Worm (Caenorhabditis elegans): Measurements from ENCODE around the gene gcy-6.

The gcy-6 gene

ce11 chrV:10355773-10356335, 42.0 kb upstream of the gcy-6 start, which contains the start of gene sluh-7 (continued):
- TF ChIP-seq fkh-10 (GFP tag; optimal IDR thresholded peaks at IDR 0.05): no peak
- peak; percentile 84 for TF ChIP-seq swsn-7 (tag; optimal IDR thresholded peaks at IDR 0.05)
- peak; percentile 72 for TF ChIP-seq lin-13 (GFP tag; optimal IDR thresholded peaks at IDR 0.05)
- TF ChIP-seq nhr-11 (tag; optimal IDR thresholded peaks at IDR 0.05): peak; percentile 28
- no peak for TF ChIP-seq nhr-12 (tag; optimal IDR thresholded peaks at IDR 0.05)
- no peak for TF ChIP-seq hpl-2 (GFP tag; optimal IDR thresholded peaks at IDR 0.05)
- peak; percentile 77 for TF ChIP-seq Y116A8C.19 (tag; optimal IDR thresholded peaks at IDR 0.05; ENCODE audit: borderline replicate concordance)
- peak; percentile 3 for TF ChIP-seq hlh-4 (tag; optimal IDR thresholded peaks at IDR 0.05)
- TF ChIP-seq fkh-8 (tag; optimal IDR thresholded peaks at IDR 0.05): peak; percentile 78
- TF ChIP-seq unc-62 (GFP tag; optimal IDR thresholded peaks at IDR 0.05): no peak
- peak in 2 of 6 experiments; percentile 54 to 71 for TF ChIP-seq elt-3 (tag; optimal IDR thresholded peaks at IDR 0.05)
- TF ChIP-seq irx-1 (tag; optimal IDR thresholded peaks at IDR 0.05): peak; percentile 95
- peak; percentile 96 for TF ChIP-seq ceh-90 (tag; optimal IDR thresholded peaks at IDR 0.05)
- peak; percentile 60 for TF ChIP-seq vab-15 (tag; optimal IDR thresholded peaks at IDR 0.05)
- peak; percentile 91 for TF ChIP-seq dsc-1 (tag; optimal IDR thresholded peaks at IDR 0.05)
- TF ChIP-seq tbx-2 (tag; optimal IDR thresholded peaks at IDR 0.05): peak; percentile 91
- peak; percentile 82 for TF ChIP-seq unc-86 (tag; optimal IDR thresholded peaks at IDR 0.05)
- TF ChIP-seq egl-13 (tag; optimal IDR thresholded peaks at IDR 0.05): peak; percentile 91
- TF ChIP-seq nhr-19 (GFP tag; conservative IDR thresholded peaks at IDR 0.05): peak; percentile 87
- no peak for TF ChIP-seq ceh-8 (GFP tag; optimal IDR thresholded peaks at IDR 0.05)
- TF ChIP-seq lin-35 (GFP tag; optimal IDR thresholded peaks at IDR 0.05): peak; percentile 94 to 97
- TF ChIP-seq nhr-47 (tag; optimal IDR thresholded peaks at IDR 0.05): peak; percentile 93
- TF ChIP-seq nhr-76 (tag; optimal IDR thresholded peaks at IDR 0.05): no peak
- no peak for TF ChIP-seq egl-27 (tag; optimal IDR thresholded peaks at IDR 0.05)
- peak; percentile 94 for TF ChIP-seq nhr-71 (tag; optimal IDR thresholded peaks at IDR 0.05)
- TF ChIP-seq nhr-20 (tag; optimal IDR thresholded peaks at IDR 0.05): peak; percentile 88
- TF ChIP-seq hlh-17 (GFP tag; optimal IDR thresholded peaks at IDR 0.05; ENCODE audit: borderline replicate concordance): no peak
- TF ChIP-seq unc-30 (tag; optimal IDR thresholded peaks at IDR 0.05): peak; percentile 22
- TF ChIP-seq F16B12.6 (tag; optimal IDR thresholded peaks at IDR 0.05): peak; percentile 6
- TF ChIP-seq elt-2 (tag; optimal IDR thresholded peaks at IDR 0.05): peak; percentile 65
- TF ChIP-seq nhr-90 (tag; optimal IDR thresholded peaks at IDR 0.05; ENCODE audit: poor library complexity): peak; percentile 97
- peak; percentile 69 to 78 (median 74) for TF ChIP-seq ceh-82 (tag; optimal IDR thresholded peaks at IDR 0.05)
- peak; percentile 99 for TF ChIP-seq rnt-1 (tag; optimal IDR thresholded peaks at IDR 0.05)
- peak; percentile 67 for TF ChIP-seq grh-1 (GFP tag; IDR thresholded peaks at IDR 0.05)
- peak; percentile 63 for TF ChIP-seq sup-37 (GFP tag; optimal IDR thresholded peaks at IDR 0.05)
- TF ChIP-seq tlp-1 (tag; optimal IDR thresholded peaks at IDR 0.05): no peak
- peak in 1 of 2 experiments; percentile 96 for TF ChIP-seq ztf-11 (tag; optimal IDR thresholded peaks at IDR 0.05)
- TF ChIP-seq efl-3 (GFP tag; optimal IDR thresholded peaks at IDR 0.05): peak; percentile 11
- TF ChIP-seq snpc-4 (tag; optimal IDR thresholded peaks at IDR 0.05): peak; percentile 26
- TF ChIP-seq xbp-1 (tag; optimal IDR thresholded peaks at IDR 0.05): peak; percentile 89
- peak; percentile 44 for TF ChIP-seq fos-1 (tag; optimal IDR thresholded peaks at IDR 0.05)
- TF ChIP-seq C34B4.2 (tag; optimal IDR thresholded peaks at IDR 0.05): no peak
- peak; percentile 69 for TF ChIP-seq ceh-88 (GFP tag; IDR thresholded peaks at IDR 0.05)
- TF ChIP-seq pag-3 (tag; optimal IDR thresholded peaks at IDR 0.05; ENCODE audit: borderline replicate concordance, insufficient read depth): no peak
- peak; percentile 20 for TF ChIP-seq zip-4 (GFP tag; optimal IDR thresholded peaks at IDR 0.05)
- no peak for TF ChIP-seq nhr-28 (tag; optimal IDR thresholded peaks at IDR 0.05)
- TF ChIP-seq lin-14 (GFP tag; optimal IDR thresholded peaks at IDR 0.05): peak; percentile 81
- TF ChIP-seq nhr-237 (tag; optimal IDR thresholded peaks at IDR 0.05): peak; percentile 41
- TF ChIP-seq lsy-2 (tag; optimal IDR thresholded peaks at IDR 0.05): peak; percentile 82 to 84
- peak; percentile 62 for TF ChIP-seq C16A3.4 (tag; optimal IDR thresholded peaks at IDR 0.05)
- no peak for TF ChIP-seq pqm-1 (tag; optimal IDR thresholded peaks at IDR 0.05)

All from whole organism, L1 larva.